Worm (Caenorhabditis elegans) whole organism, late embryonic: ENCODE results near the gene F53F4.15.
A peak's percentile ranks its signal among the peaks of the same experiment; 100 is the strongest.

ENCODE experiments used
- C08G9.2 ChIP-seq: sonication (generic microtip); optimal IDR thresholded peaks from 2 replicates; lab custom pipeline; 2016; ENCODE audit warnings: mild to moderate bottlenecking, missing genetic modification characterization, moderate library complexity, missing compliant biosample characterization
- F13H6.1 ChIP-seq: sonication (generic microtip); optimal IDR thresholded peaks from 2 replicates; lab custom pipeline; 2016; ENCODE audit warnings: missing genetic modification characterization, missing compliant biosample characterization
- K02D7.2 ChIP-seq: sonication (generic microtip); optimal IDR thresholded peaks from 2 replicates; lab custom pipeline; 2017; ENCODE audit warnings: mild to moderate bottlenecking, missing genetic modification characterization, missing compliant biosample characterization
- K09A11.1 ChIP-seq: sonication (generic microtip); optimal IDR thresholded peaks from 2 replicates; lab custom pipeline; 2017; ENCODE audit warnings: antibody characterized with exemption, mild to moderate bottlenecking, missing genetic modification characterization, missing compliant biosample characterization; ENCODE audit not compliant: insufficient read depth
- T23F11.4 ChIP-seq: fragments of 200-800 bp; sonication (Bioruptor generic); optimal IDR thresholded peaks from 2 replicates; lab custom pipeline; 2018; ENCODE audit warnings: mild to moderate bottlenecking, missing genetic modification characterization, missing compliant biosample characterization
- ahr-1 ChIP-seq: sonication (generic microtip); optimal IDR thresholded peaks from 2 replicates; lab custom pipeline; 2016; ENCODE audit warnings: missing genetic modification characterization, missing compliant biosample characterization
- ama-1 ChIP-seq: fragments of 150-350 bp; optimal IDR thresholded peaks from 2 replicates; lab custom pipeline; 2014
- ceh-14 ChIP-seq: sonication (generic microtip); optimal IDR thresholded peaks from 2 replicates; lab custom pipeline; 2016; ENCODE audit warnings: missing genotype, missing genetic modification characterization, missing compliant biosample characterization
- ceh-18 ChIP-seq: sonication (generic microtip); optimal IDR thresholded peaks from 2 replicates; lab custom pipeline; 2016; ENCODE audit warnings: missing genetic modification characterization, missing compliant biosample characterization
- ceh-19 ChIP-seq: fragments of 200-800 bp; sonication (Bioruptor generic); optimal IDR thresholded peaks from 2 replicates; lab custom pipeline; 2018; ENCODE audit warnings: mild to moderate bottlenecking, missing genetic modification characterization, missing compliant biosample characterization
- ceh-22 ChIP-seq: sonication (generic microtip); optimal IDR thresholded peaks from 2 replicates; lab custom pipeline; 2017; ENCODE audit warnings: missing biosample characterization, missing genetic modification characterization
- ceh-24 ChIP-seq: sonication (generic microtip); optimal IDR thresholded peaks from 2 replicates; lab custom pipeline; 2016; ENCODE audit warnings: mild to moderate bottlenecking, missing genetic modification characterization, missing compliant biosample characterization
- ceh-31 ChIP-seq: sonication (generic microtip); optimal IDR thresholded peaks from 2 replicates; lab custom pipeline; 2016; ENCODE audit warnings: missing genetic modification characterization, missing compliant biosample characterization
- ceh-34 ChIP-seq: sonication (generic microtip); optimal IDR thresholded peaks from 2 replicates; lab custom pipeline; 2016; ENCODE audit warnings: mild to moderate bottlenecking, missing genetic modification characterization, missing compliant biosample characterization
- ceh-48 ChIP-seq: sonication (generic microtip); optimal IDR thresholded peaks from 2 replicates; lab custom pipeline; 2016; ENCODE audit warnings: missing genetic modification characterization, inconsistent platforms, missing compliant biosample characterization
- ceh-9 ChIP-seq: sonication (generic microtip); optimal IDR thresholded peaks from 2 replicates; lab custom pipeline; 2016; ENCODE audit warnings: mild to moderate bottlenecking, missing genetic modification characterization, inconsistent platforms, missing compliant biosample characterization
- che-1 ChIP-seq: sonication (generic microtip); optimal IDR thresholded peaks from 2 replicates; lab custom pipeline; 2016; ENCODE audit warnings: mild to moderate bottlenecking, missing genetic modification characterization, missing compliant biosample characterization
- dve-1 ChIP-seq: sonication (generic microtip); optimal IDR thresholded peaks from 2 replicates; lab custom pipeline; 2017; ENCODE audit warnings: antibody characterized with exemption, mild to moderate bottlenecking, missing genetic modification characterization, missing compliant biosample characterization
- elt-2 ChIP-seq: sonication (generic microtip); optimal IDR thresholded peaks from 2 replicates; lab custom pipeline; 2016; ENCODE audit warnings: missing genetic modification reagents, missing genetic modification characterization, missing compliant biosample characterization
- fkh-6 ChIP-seq: sonication (generic microtip); optimal IDR thresholded peaks from 2 replicates; lab custom pipeline; 2016; ENCODE audit warnings: missing genetic modification characterization, missing compliant biosample characterization
- hlh-30 ChIP-seq: sonication (generic microtip); optimal IDR thresholded peaks from 2 replicates; lab custom pipeline; 2017; ENCODE audit warnings: antibody characterized with exemption, missing genetic modification characterization, missing compliant biosample characterization; ENCODE audit not compliant: insufficient read depth
- hlh-6 ChIP-seq: sonication (generic microtip); optimal IDR thresholded peaks from 2 replicates; lab custom pipeline; 2016; ENCODE audit warnings: missing genotype, missing genetic modification characterization, missing compliant biosample characterization
- hlh-8 ChIP-seq: sonication (generic microtip); optimal IDR thresholded peaks from 2 replicates; lab custom pipeline; 2016; ENCODE audit warnings: missing genotype, missing genetic modification characterization, missing compliant biosample characterization
- madf-2 ChIP-seq: sonication (generic microtip); optimal IDR thresholded peaks from 2 replicates; lab custom pipeline; 2017; ENCODE audit warnings: missing genetic modification characterization, missing compliant biosample characterization
- nfya-1 ChIP-seq: sonication (generic microtip); optimal IDR thresholded peaks from 2 replicates; lab custom pipeline; 2017; ENCODE audit warnings: missing genetic modification characterization, mild to moderate bottlenecking, missing compliant biosample characterization, antibody characterized with exemption, moderate library complexity
- nhr-11 ChIP-seq: fragments of 150-350 bp; optimal IDR thresholded peaks from 2 replicates; lab custom pipeline; 2014; ENCODE audit warnings: missing biosample characterization, missing genetic modification characterization
- odd-2 ChIP-seq: sonication (generic microtip); optimal IDR thresholded peaks from 2 replicates; lab custom pipeline; 2017; ENCODE audit warnings: antibody characterized with exemption, mild to moderate bottlenecking, missing genetic modification characterization, missing compliant biosample characterization
- pat-9 ChIP-seq: fragments of 200-800 bp; sonication (Bioruptor generic); optimal IDR thresholded peaks from 2 replicates; lab custom pipeline; 2018; ENCODE audit warnings: mild to moderate bottlenecking, missing genetic modification characterization, moderate library complexity, missing compliant biosample characterization
- pax-1 ChIP-seq: fragments of 150-350 bp; optimal IDR thresholded peaks from 2 replicates; lab custom pipeline; 2014; ENCODE audit warnings: missing biosample characterization, missing genetic modification characterization
- pha-2 ChIP-seq: sonication (generic microtip); optimal IDR thresholded peaks from 2 replicates; lab custom pipeline; 2017; ENCODE audit warnings: mild to moderate bottlenecking, missing genetic modification characterization, missing compliant biosample characterization
- pha-4 ChIP-seq: fragments of 150-350 bp; optimal IDR thresholded peaks from 2 replicates; lab custom pipeline; 2018; ENCODE audit warnings: missing biosample characterization, missing genetic modification reagents, missing genetic modification characterization
- pqm-1 ChIP-seq: sonication (generic microtip); optimal IDR thresholded peaks from 2 replicates; lab custom pipeline; 2016; ENCODE audit warnings: missing genetic modification characterization, missing compliant biosample characterization
- pros-1 ChIP-seq: fragments of 150-350 bp; optimal IDR thresholded peaks from 2 replicates; lab custom pipeline; 2014; ENCODE audit warnings: missing biosample characterization, missing genetic modification reagents, missing genetic modification characterization
- ref-2 ChIP-seq: sonication (generic microtip); optimal IDR thresholded peaks from 2 replicates; lab custom pipeline; 2016; ENCODE audit warnings: missing genetic modification characterization, missing compliant biosample characterization
- rnt-1 ChIP-seq: sonication (generic microtip); optimal IDR thresholded peaks from 2 replicates; lab custom pipeline; 2016; ENCODE audit warnings: missing genetic modification characterization, missing compliant biosample characterization
- tbx-2 ChIP-seq: sonication (generic microtip); optimal IDR thresholded peaks from 2 replicates; lab custom pipeline; 2016; ENCODE audit warnings: missing genetic modification characterization, missing compliant biosample characterization
- tbx-7 ChIP-seq: sonication (generic microtip); optimal IDR thresholded peaks from 2 replicates; lab custom pipeline; 2016; ENCODE audit warnings: missing genotype, missing genetic modification characterization, missing compliant biosample characterization
- unc-3 ChIP-seq, 2 experiments: fragments of 200-800 bp in 1 of 2; sonication (Bioruptor generic) in 1 of 2; sonication (generic microtip) in 1 of 2; conservative IDR thresholded peaks in 1 of 2; optimal IDR thresholded peaks in 1 of 2; 2 replicates each; pipeline versions ENCODE4 v1.3.6 to Lab custom; 2016 to 2022; ENCODE audit warnings: missing compliant biosample characterization in 2 of 2, missing genetic modification characterization in 2 of 2, missing genetic modification reagents in 1 of 2
- unc-42 ChIP-seq: sonication (generic microtip); optimal IDR thresholded peaks from 2 replicates; lab custom pipeline; 2016; ENCODE audit warnings: missing genotype, missing genetic modification characterization, missing compliant biosample characterization
- unc-55 ChIP-seq: sonication (generic microtip); optimal IDR thresholded peaks from 2 replicates; lab custom pipeline; 2017; ENCODE audit warnings: missing biosample characterization, missing genetic modification reagents, missing genetic modification characterization

F53F4.15 gene

DNA sequence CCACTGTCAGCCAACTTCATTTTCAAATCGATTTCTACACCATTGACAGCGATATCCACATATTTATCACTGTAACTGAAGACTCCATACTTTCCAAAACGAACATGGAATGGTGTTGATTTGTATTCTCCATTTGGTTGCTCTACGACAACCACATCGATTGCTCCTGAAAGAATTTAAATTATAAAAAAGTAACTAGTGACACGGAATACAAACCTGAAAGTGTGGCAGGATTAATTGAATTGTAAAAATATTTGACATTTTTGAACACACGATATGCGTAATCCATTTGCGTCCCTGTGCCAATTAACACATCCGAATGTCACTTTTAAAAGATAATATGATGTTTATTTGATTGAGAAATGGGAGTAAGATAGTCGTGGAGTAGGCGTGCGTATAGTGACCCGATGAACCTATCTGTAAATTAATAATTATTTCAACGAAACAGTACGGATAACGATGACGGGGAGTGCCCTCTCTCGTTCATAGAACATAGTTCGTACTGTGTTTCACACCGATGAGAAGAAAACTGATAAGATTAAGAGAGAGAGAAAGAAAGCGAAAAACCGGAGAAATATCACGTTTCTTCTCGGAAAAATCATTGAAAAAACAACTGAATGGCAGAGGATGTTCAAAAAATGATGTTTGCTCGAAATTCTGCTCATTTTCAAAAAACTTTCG lies 33.1 kb downstream of the F53F4.15 start, which contains the start of gene lpin-1:
Gene lpin-1, minus strand, starts transcription at position 417 of the 681 bp plus-strand sequence.
- no peak for TF ChIP-seq pha-4
- no peak for TF ChIP-seq ama-1 (lab: Kevin White, UChicago)
- no peak for TF ChIP-seq pha-2 (tag; lab: Kevin White, UChicago)
- TF ChIP-seq nfya-1 (tag; lab: Kevin White, UChicago) = no peak
- TF ChIP-seq K02D7.2 (tag; lab: Kevin White, UChicago) = no peak
- no peak for TF ChIP-seq madf-2 (tag; lab: Kevin White, UChicago)
- TF ChIP-seq odd-2 (tag; lab: Kevin White, UChicago) = no peak
- TF ChIP-seq ceh-24 = no peak
- TF ChIP-seq dve-1 (tag; lab: Kevin White, UChicago) = no peak
- no peak for TF ChIP-seq ceh-14 (tag; lab: Kevin White, UChicago)
- TF ChIP-seq che-1 (tag; lab: Kevin White, UChicago) = no peak
- no peak for TF ChIP-seq pat-9 (tag; lab: Kevin White, UChicago)

DNA sequence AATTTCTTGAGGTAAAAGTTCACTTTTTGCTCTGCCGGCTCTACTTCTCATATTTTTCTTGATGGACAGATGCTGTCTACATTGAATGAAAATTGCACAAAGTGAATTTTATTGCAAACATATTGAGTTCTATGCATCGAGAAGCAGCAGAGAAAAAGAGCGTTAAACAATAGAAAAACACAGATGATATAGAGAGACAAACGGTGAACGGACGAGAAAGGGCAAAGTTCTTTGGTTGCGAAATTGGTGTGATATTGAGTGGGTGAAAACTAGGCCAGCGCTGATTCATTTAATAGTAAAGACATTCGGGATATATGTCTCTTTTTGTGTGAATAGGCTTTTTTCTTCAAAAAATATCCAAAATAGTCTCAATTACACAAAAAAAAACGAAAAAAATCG lies 33.6 kb downstream of the F53F4.15 start:
- TF ChIP-seq ceh-31 (tag; lab: Kevin White, UChicago) (no peak), fkh-6 (tag; lab: Kevin White, UChicago) (no peak), hlh-30 (tag; lab: Kevin White, UChicago) (no peak), hlh-8 (no peak), hlh-6 (tag; lab: Kevin White, UChicago) (no peak), ceh-18 (no peak), pat-9 (tag; lab: Kevin White, UChicago) (no peak), unc-42 (tag; lab: Kevin White, UChicago) (no peak)

DNA sequence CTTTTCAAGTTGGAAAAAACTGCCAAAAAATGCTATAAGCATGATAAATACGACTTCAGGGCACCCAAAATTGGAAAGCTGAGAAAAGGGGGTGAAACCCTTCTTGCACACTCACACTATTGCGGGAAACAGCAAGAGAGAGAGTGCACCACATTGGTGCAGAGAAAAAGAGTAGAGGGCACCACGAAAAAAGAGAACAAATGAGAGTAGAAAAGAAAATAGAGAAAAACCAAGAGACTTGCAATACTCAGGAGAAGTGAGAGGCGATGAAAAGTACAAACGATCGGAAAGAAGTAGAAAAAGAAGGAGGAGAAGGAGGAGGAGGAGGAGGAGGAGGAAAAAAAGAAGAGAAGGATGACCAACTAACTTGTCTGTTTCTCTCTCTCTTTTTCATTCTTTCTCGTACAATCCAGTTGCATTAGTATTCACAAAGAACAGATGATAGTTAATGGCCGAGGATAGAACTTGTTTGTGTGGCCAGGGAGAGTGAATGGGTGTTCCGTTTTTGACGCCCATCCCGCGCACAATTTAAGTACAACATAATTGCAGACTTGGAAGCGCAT lies 34.5 kb downstream of the F53F4.15 start:
- TF ChIP-seq nhr-11 (tag; lab: Kevin White, UChicago) = no peak
- no peak for TF ChIP-seq ceh-24
- no peak for TF ChIP-seq pha-2 (tag; lab: Kevin White, UChicago)
- no peak for TF ChIP-seq T23F11.4 (GFP tag; lab: Kevin White, UChicago)
- peak; percentile 22 for TF ChIP-seq pros-1
- peak; percentile 55 for TF ChIP-seq ceh-34 (tag; lab: Kevin White, UChicago)
- TF ChIP-seq tbx-7 (tag; lab: Kevin White, UChicago) = no peak
- TF ChIP-seq ceh-9 (tag; lab: Kevin White, UChicago) = no peak
- peak; percentile 21 for TF ChIP-seq dve-1 (tag; lab: Kevin White, UChicago)
- peak; percentile 5 for TF ChIP-seq K09A11.1 (tag; lab: Kevin White, UChicago)
- TF ChIP-seq nfya-1 (tag; lab: Kevin White, UChicago) = peak; percentile 65
- no peak for TF ChIP-seq ahr-1 (tag; lab: Kevin White, UChicago)
- TF ChIP-seq unc-55 = peak; percentile 52
- TF ChIP-seq elt-2 (tag; lab: Kevin White, UChicago) = no peak
- TF ChIP-seq pax-1 (tag; lab: Kevin White, UChicago) = no peak
- TF ChIP-seq ceh-19 (GFP tag; lab: Kevin White, UChicago) = no peak
- TF ChIP-seq ama-1 (lab: Kevin White, UChicago) = no peak
- peak; percentile 41 for TF ChIP-seq ceh-18
- TF ChIP-seq hlh-6 (tag; lab: Kevin White, UChicago) = no peak
- peak; percentile 18 for TF ChIP-seq ceh-48 (tag; lab: Kevin White, UChicago)
- TF ChIP-seq ref-2 (tag; lab: Kevin White, UChicago) = peak; percentile 53
- no peak for TF ChIP-seq hlh-8
- peak; percentile 59 for TF ChIP-seq unc-42 (tag; lab: Kevin White, UChicago)
- no peak for TF ChIP-seq pha-4
- TF ChIP-seq rnt-1 (tag; lab: Kevin White, UChicago) = no peak
- TF ChIP-seq tbx-2 (tag; lab: Kevin White, UChicago) = peak; percentile 62
- no peak for TF ChIP-seq madf-2 (tag; lab: Kevin White, UChicago)
- TF ChIP-seq F13H6.1 (tag; lab: Kevin White, UChicago) = peak; percentile 20
- TF ChIP-seq ceh-31 (tag; lab: Kevin White, UChicago) = peak; percentile 78
- TF ChIP-seq C08G9.2 (tag; lab: Kevin White, UChicago) = peak; percentile 3
- TF ChIP-seq ceh-22 (tag; lab: Kevin White, UChicago) = no peak
- no peak for TF ChIP-seq unc-3 (GFP tag; conservative IDR thresholded peaks at IDR 0.05; lab: Robert Waterston, UW)
- no peak for TF ChIP-seq unc-3 (tag; optimal IDR thresholded peaks at IDR 0.05; lab: Kevin White, UChicago)
- TF ChIP-seq pqm-1 (tag; lab: Kevin White, UChicago) = no peak
- TF ChIP-seq, all 69 proteins: peak for 14
